Worm (Caenorhabditis elegans) whole organism, L1 larva: ENCODE results near the gene R09A8.1.
A peak's percentile ranks its signal among the peaks of the same experiment; 100 is the strongest.

Experiments
- C34B4.2 ChIP-seq: sonication (generic microtip); optimal IDR thresholded peaks from 2 replicates; lab custom pipeline; 2017; ENCODE audit warnings: mild to moderate bottlenecking, missing genetic modification characterization, missing compliant biosample characterization
- Y116A8C.19 ChIP-seq: sonication (generic microtip); optimal IDR thresholded peaks from 2 replicates; lab custom pipeline; 2016; ENCODE audit warnings: missing compliant biosample characterization, missing genetic modification characterization, borderline replicate concordance
- aha-1 ChIP-seq: fragments of 150-350 bp; optimal IDR thresholded peaks from 2 replicates; lab custom pipeline; 2014; ENCODE audit warnings: missing biosample characterization, missing genetic modification characterization
- alr-1 ChIP-seq: fragments of 200-800 bp; sonication (Bioruptor generic); optimal IDR thresholded peaks from 2 replicates; lab custom pipeline; 2018; ENCODE audit warnings: borderline replicate concordance, mild to moderate bottlenecking, missing genetic modification characterization, missing compliant biosample characterization
- aly-2 ChIP-seq: fragments of 150-350 bp; optimal IDR thresholded peaks from 2 replicates; lab custom pipeline; 2014; ENCODE audit warnings: missing biosample characterization, missing genetic modification characterization
- ama-1 ChIP-seq: fragments of 150-350 bp; optimal IDR thresholded peaks from 2 replicates; lab custom pipeline; 2014
- ceh-63 ChIP-seq: fragments of 200-800 bp; sonication (Bioruptor generic); optimal IDR thresholded peaks from 2 replicates; lab custom pipeline; 2018; ENCODE audit warnings: mild to moderate bottlenecking, missing genetic modification characterization, missing compliant biosample characterization
- ceh-82 ChIP-seq, 3 experiments: fragments of 150-350 bp in 1 of 3; sonication (generic microtip) in 2 of 3; optimal IDR thresholded peaks; 2 replicates each; lab custom pipeline; 2014 to 2017; ENCODE audit warnings: missing biosample characterization in 3 of 3, missing genetic modification characterization in 3 of 3
- ceh-88 ChIP-seq: fragments of 200-800 bp; sonication (Bioruptor generic); IDR thresholded peaks from 2 replicates; pipeline ENCODE4 v1.3.6; 2022; ENCODE audit warnings: missing genetic modification characterization, missing compliant biosample characterization
- ceh-90 ChIP-seq: sonication (generic microtip); optimal IDR thresholded peaks from 2 replicates; lab custom pipeline; 2016; ENCODE audit warnings: missing genetic modification characterization, missing compliant biosample characterization
- dsc-1 ChIP-seq: sonication (generic microtip); optimal IDR thresholded peaks from 2 replicates; lab custom pipeline; 2016; ENCODE audit warnings: mild to moderate bottlenecking, missing genetic modification characterization, missing compliant biosample characterization
- efl-3 ChIP-seq: fragments of 200-800 bp; sonication (Bioruptor generic); optimal IDR thresholded peaks from 2 replicates; lab custom pipeline; 2018; ENCODE audit warnings: mild to moderate bottlenecking, missing genetic modification characterization, missing compliant biosample characterization
- elt-2 ChIP-seq: sonication (generic microtip); optimal IDR thresholded peaks from 2 replicates; lab custom pipeline; 2016; ENCODE audit warnings: missing genetic modification characterization, mild to moderate bottlenecking, inconsistent platforms, missing compliant biosample characterization, missing genetic modification reagents
- ets-5 ChIP-seq: fragments of 200-800 bp; sonication (Bioruptor generic); IDR thresholded peaks from 2 replicates; pipeline ENCODE4 v1.3.6; 2022; ENCODE audit warnings: missing genetic modification characterization, missing compliant biosample characterization
- fkh-10 ChIP-seq: sonication (generic microtip); optimal IDR thresholded peaks from 2 replicates; lab custom pipeline; 2017; ENCODE audit warnings: missing biosample characterization, missing genetic modification reagents, missing genetic modification characterization
- grh-1 ChIP-seq: fragments of 200-800 bp; sonication (Bioruptor generic); IDR thresholded peaks from 2 replicates; pipeline ENCODE4 v1.3.6; 2022; ENCODE audit warnings: missing genetic modification reagents, missing genetic modification characterization, missing compliant biosample characterization
- hlh-17 ChIP-seq: fragments of 200-800 bp; sonication (Bioruptor generic); optimal IDR thresholded peaks from 2 replicates; lab custom pipeline; 2018; ENCODE audit warnings: missing genetic modification characterization, mild to moderate bottlenecking, missing compliant biosample characterization, moderate library complexity, borderline replicate concordance
- irx-1 ChIP-seq: sonication (generic microtip); optimal IDR thresholded peaks from 2 replicates; lab custom pipeline; 2016; ENCODE audit warnings: missing genetic modification characterization, missing compliant biosample characterization
- jun-1 ChIP-seq: fragments of 150-350 bp; optimal IDR thresholded peaks from 2 replicates; lab custom pipeline; 2014; ENCODE audit warnings: missing biosample characterization, missing genetic modification reagents, missing genetic modification characterization
- lin-13 ChIP-seq: fragments of 150-350 bp; optimal IDR thresholded peaks from 2 replicates; lab custom pipeline; 2014; ENCODE audit warnings: missing biosample characterization, missing genetic modification reagents, missing genetic modification characterization
- lin-14 ChIP-seq: fragments of 200-800 bp; sonication (Bioruptor generic); optimal IDR thresholded peaks from 2 replicates; lab custom pipeline; 2018; ENCODE audit warnings: mild to moderate bottlenecking, missing genetic modification characterization, moderate library complexity, missing compliant biosample characterization
- lir-3 ChIP-seq: sonication (generic microtip); optimal IDR thresholded peaks from 2 replicates; lab custom pipeline; 2016; ENCODE audit warnings: mild to moderate bottlenecking, missing genetic modification characterization, moderate library complexity, missing compliant biosample characterization; ENCODE audit not compliant: poor library complexity
- lsy-2 ChIP-seq, 2 experiments: fragments of 150-350 bp; optimal IDR thresholded peaks; 2 replicates each; lab custom pipeline; 2014; ENCODE audit warnings: missing biosample characterization in 2 of 2, missing genetic modification characterization in 2 of 2
- mep-1 ChIP-seq: fragments of 150-350 bp; optimal IDR thresholded peaks from 2 replicates; lab custom pipeline; 2014; ENCODE audit warnings: missing biosample characterization, missing genetic modification characterization
- nhr-12 ChIP-seq: sonication (generic microtip); optimal IDR thresholded peaks from 2 replicates; lab custom pipeline; 2017; ENCODE audit warnings: missing biosample characterization, missing genetic modification characterization
- nhr-19 ChIP-seq: fragments of 200-800 bp; sonication (Bioruptor generic); conservative IDR thresholded peaks from 2 replicates; pipeline ENCODE4 v1.3.6; 2022; ENCODE audit warnings: missing genetic modification characterization, missing compliant biosample characterization
- nhr-20 ChIP-seq: sonication (generic microtip); optimal IDR thresholded peaks from 2 replicates; lab custom pipeline; 2016; ENCODE audit warnings: mild to moderate bottlenecking, missing genetic modification characterization, missing compliant biosample characterization
- nhr-47 ChIP-seq: sonication (generic microtip); optimal IDR thresholded peaks from 2 replicates; lab custom pipeline; 2016; ENCODE audit warnings: mild to moderate bottlenecking, missing genetic modification characterization, moderate library complexity, missing compliant biosample characterization
- nhr-71 ChIP-seq: sonication (generic microtip); optimal IDR thresholded peaks from 2 replicates; lab custom pipeline; 2016; ENCODE audit warnings: mild to moderate bottlenecking, missing genetic modification characterization, moderate library complexity, missing compliant biosample characterization
- nhr-77 ChIP-seq: fragments of 150-350 bp; optimal IDR thresholded peaks from 2 replicates; lab custom pipeline; 2014; ENCODE audit warnings: missing biosample characterization, missing genetic modification characterization
- nhr-84 ChIP-seq: sonication (generic microtip); optimal IDR thresholded peaks from 2 replicates; lab custom pipeline; 2017; ENCODE audit warnings: missing biosample characterization, missing genetic modification characterization
- nhr-85 ChIP-seq: sonication (generic microtip); peaks from one replicate; lab custom pipeline; 2016; ENCODE audit warnings: missing genetic modification characterization, inconsistent platforms, missing compliant biosample characterization
- pax-3 ChIP-seq: fragments of 200-800 bp; sonication (Bioruptor generic); optimal IDR thresholded peaks from 2 replicates; lab custom pipeline; 2018; ENCODE audit warnings: mild to moderate bottlenecking, missing genetic modification characterization, moderate library complexity, missing compliant biosample characterization
- pqm-1 ChIP-seq: sonication (generic microtip); optimal IDR thresholded peaks from 3 replicates; lab custom pipeline; 2017; ENCODE audit warnings: missing biosample characterization, missing genetic modification characterization
- rnt-1 ChIP-seq: sonication (generic microtip); optimal IDR thresholded peaks from 2 replicates; lab custom pipeline; 2016; ENCODE audit warnings: mild to moderate bottlenecking, missing genetic modification characterization, moderate library complexity, missing compliant biosample characterization
- skn-1 ChIP-seq: fragments of 150-350 bp; optimal IDR thresholded peaks from 2 replicates; lab custom pipeline; 2014; ENCODE audit warnings: missing biosample characterization, missing genetic modification characterization
- snu-23 ChIP-seq: sonication (generic microtip); optimal IDR thresholded peaks from 2 replicates; lab custom pipeline; 2016; ENCODE audit warnings: missing genetic modification characterization, missing compliant biosample characterization
- sox-4 ChIP-seq: sonication (generic microtip); optimal IDR thresholded peaks from 2 replicates; lab custom pipeline; 2016; ENCODE audit warnings: missing genetic modification characterization, missing compliant biosample characterization
- swsn-7 ChIP-seq: sonication (generic microtip); optimal IDR thresholded peaks from 2 replicates; lab custom pipeline; 2016; ENCODE audit warnings: missing genetic modification characterization, missing compliant biosample characterization
- unc-130 ChIP-seq: fragments of 150-350 bp; optimal IDR thresholded peaks from 2 replicates; lab custom pipeline; 2017; ENCODE audit warnings: missing biosample characterization, missing genetic modification characterization, inconsistent platforms
- unc-30 ChIP-seq: sonication (generic microtip); optimal IDR thresholded peaks from 2 replicates; lab custom pipeline; 2017; ENCODE audit warnings: missing biosample characterization, missing genetic modification characterization
- unc-86 ChIP-seq: sonication (generic microtip); optimal IDR thresholded peaks from 2 replicates; lab custom pipeline; 2016; ENCODE audit warnings: missing genetic modification characterization, missing compliant biosample characterization
- unc-98 ChIP-seq: fragments of 200-800 bp; sonication (Bioruptor generic); IDR thresholded peaks from 2 replicates; pipeline ENCODE4 v1.3.6; 2022; ENCODE audit warnings: missing genetic modification characterization, missing compliant biosample characterization
- vab-15 ChIP-seq: sonication (generic microtip); optimal IDR thresholded peaks from 2 replicates; lab custom pipeline; 2017; ENCODE audit warnings: missing genotype, mild to moderate bottlenecking, missing genetic modification characterization, missing compliant biosample characterization
- xbp-1 ChIP-seq: sonication (generic microtip); optimal IDR thresholded peaks from 2 replicates; lab custom pipeline; 2016; ENCODE audit warnings: missing genetic modification characterization, missing compliant biosample characterization
- zag-1 ChIP-seq: fragments of 150-350 bp; optimal IDR thresholded peaks from 2 replicates; lab custom pipeline; 2014; ENCODE audit warnings: missing biosample characterization, missing genetic modification characterization
- zip-4 ChIP-seq: fragments of 200-800 bp; sonication (Bioruptor generic); optimal IDR thresholded peaks from 2 replicates; lab custom pipeline; 2018; ENCODE audit warnings: mild to moderate bottlenecking, missing genetic modification characterization, moderate library complexity, missing compliant biosample characterization
- ztf-11 ChIP-seq, 2 experiments: sonication (generic microtip); optimal IDR thresholded peaks; 2 replicates each; lab custom pipeline; 2016 to 2017; ENCODE audit warnings: missing genetic modification characterization in 2 of 2, missing biosample characterization in 1 of 2, missing compliant biosample characterization in 1 of 2
- ztf-4 ChIP-seq: fragments of 150-350 bp; optimal IDR thresholded peaks from 2 replicates; lab custom pipeline; 2014; ENCODE audit warnings: missing biosample characterization, missing genetic modification characterization

Gene R09A8.1

DNA sequence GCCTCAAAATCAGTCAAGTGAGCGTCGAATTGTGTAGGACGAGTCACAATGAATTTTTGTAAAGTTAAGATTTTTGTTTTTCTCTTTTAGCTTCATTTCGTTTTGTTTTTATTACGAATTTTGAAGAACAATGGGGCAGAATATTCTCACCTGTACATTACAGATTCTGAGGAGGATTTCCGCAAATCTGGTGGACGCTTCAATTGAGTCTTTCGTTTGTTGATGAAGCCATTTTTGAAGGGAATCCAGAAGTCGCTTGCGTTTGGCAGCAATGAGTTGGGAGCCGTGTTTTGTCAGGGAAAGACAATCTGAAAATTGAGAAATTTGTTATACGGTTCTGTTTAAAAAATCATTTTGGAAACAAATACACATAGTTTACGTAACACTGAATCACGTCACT, 50.9 kb downstream of the R09A8.1 start:
- no peak for TF ChIP-seq ztf-11 (tag; optimal IDR thresholded peaks at IDR 0.05; lab: Kevin White, UChicago)
- no peak for TF ChIP-seq irx-1 (tag; lab: Kevin White, UChicago)
- TF ChIP-seq lin-13 (GFP tag; lab: Kevin White, UChicago), result no peak
- TF ChIP-seq aha-1 (tag; lab: Kevin White, UChicago), result no peak
- no peak for TF ChIP-seq vab-15 (tag; lab: Kevin White, UChicago)
- TF ChIP-seq mep-1 (tag; lab: Kevin White, UChicago), result no peak
- no peak for TF ChIP-seq skn-1
- TF ChIP-seq aly-2 (tag; lab: Kevin White, UChicago), result no peak
- no peak for TF ChIP-seq alr-1 (tag; lab: Kevin White, UChicago)
- TF ChIP-seq efl-3 (GFP tag; lab: Kevin White, UChicago), result no peak
- TF ChIP-seq unc-130 (tag; lab: Kevin White, UChicago), result no peak
- TF ChIP-seq ceh-88 (GFP tag; lab: Robert Waterston, UW), result no peak

DNA sequence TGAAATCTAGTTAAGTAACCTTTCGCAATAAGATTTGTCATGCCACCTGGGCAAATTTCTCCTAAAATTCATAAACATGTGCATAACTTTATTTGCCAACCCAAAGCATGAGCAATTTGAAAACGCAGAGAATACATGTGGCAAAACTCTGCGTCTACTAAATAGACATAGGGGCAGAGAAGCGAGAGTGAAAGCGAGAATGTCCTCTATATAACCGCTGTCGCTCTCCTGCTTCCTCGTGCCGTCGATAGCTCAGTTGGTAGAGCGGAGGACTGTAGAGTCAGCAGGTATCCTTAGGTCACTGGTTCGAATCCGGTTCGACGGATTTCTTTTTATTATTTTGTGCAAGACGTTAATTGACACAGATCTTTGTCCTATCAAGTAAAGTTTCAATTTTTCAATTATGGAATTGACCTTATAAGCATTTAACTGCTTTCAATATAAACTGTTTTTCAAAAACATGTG, 51.5 kb downstream of the R09A8.1 start:
- TF ChIP-seq ceh-90 (tag; lab: Kevin White, UChicago) (no peak), ztf-11 (tag; optimal IDR thresholded peaks at IDR 0.05; lab: Kevin White, UChicago) (peak in 1 of 2 experiments; percentile 59), alr-1 (tag; lab: Kevin White, UChicago) (no peak), nhr-47 (tag; lab: Kevin White, UChicago) (peak; percentile 88), lir-3 (tag; lab: Kevin White, UChicago) (peak; percentile 68), ztf-4 (peak; percentile 71), xbp-1 (peak; percentile 66), fkh-10 (GFP tag; lab: Kevin White, UChicago) (peak; percentile 53), zip-4 (peak; percentile 36), lsy-2 (tag; optimal IDR thresholded peaks at IDR 0.05; lab: Kevin White, UChicago) (peak; percentile 28 to 69), hlh-17 (no peak), swsn-7 (tag; lab: Kevin White, UChicago) (peak; percentile 79), unc-98 (GFP tag; lab: Robert Waterston, UW) (no peak), unc-30 (tag; lab: Kevin White, UChicago) (no peak), ceh-82 (tag; optimal IDR thresholded peaks at IDR 0.05; lab: Kevin White, UChicago) (peak; percentile 61 to 77 (median 69)), nhr-84 (no peak), ceh-63 (no peak), dsc-1 (peak; percentile 76), elt-2 (tag; lab: Kevin White, UChicago) (no peak), vab-15 (tag; lab: Kevin White, UChicago) (no peak), sox-4 (tag; lab: Kevin White, UChicago) (peak; percentile 50), grh-1 (GFP tag; lab: Robert Waterston, UW) (peak; percentile 48; the same call in 1 of the 2 replicates), jun-1 (tag; lab: Kevin White, UChicago) (peak; percentile 40), mep-1 (tag; lab: Kevin White, UChicago) (peak; percentile 63), ama-1 (lab: Kevin White, UChicago) (peak; percentile 68), nhr-77 (tag; lab: Kevin White, UChicago) (peak; percentile 65), nhr-85 (peak; percentile 69), ets-5 (GFP tag; lab: Robert Waterston, UW) (no peak), nhr-12 (tag; lab: Kevin White, UChicago) (no peak), lin-13 (GFP tag; lab: Kevin White, UChicago) (peak; percentile 24), nhr-71 (tag; lab: Kevin White, UChicago) (peak; percentile 83), efl-3 (GFP tag; lab: Kevin White, UChicago) (no peak), unc-130 (tag; lab: Kevin White, UChicago) (peak; percentile 15), lin-14 (GFP tag; lab: Kevin White, UChicago) (peak; percentile 68), unc-86 (tag; lab: Kevin White, UChicago) (peak; percentile 54), pqm-1 (tag; lab: Kevin White, UChicago) (no peak), snu-23 (GFP tag; lab: Kevin White, UChicago) (peak; percentile 88), C34B4.2 (tag; lab: Kevin White, UChicago) (no peak), zag-1 (no peak), aly-2 (tag; lab: Kevin White, UChicago) (peak; percentile 68), rnt-1 (tag; lab: Kevin White, UChicago) (peak; percentile 76), pax-3 (tag; lab: Kevin White, UChicago) (no peak), nhr-20 (tag; lab: Kevin White, UChicago) (peak; percentile 75), Y116A8C.19 (no peak), nhr-19 (GFP tag; lab: Robert Waterston, UW) (peak; percentile 78)
